Fruit fly (Drosophila melanogaster): ENCODE results near the gene CG6204.

Gene CG6204

DNA sequence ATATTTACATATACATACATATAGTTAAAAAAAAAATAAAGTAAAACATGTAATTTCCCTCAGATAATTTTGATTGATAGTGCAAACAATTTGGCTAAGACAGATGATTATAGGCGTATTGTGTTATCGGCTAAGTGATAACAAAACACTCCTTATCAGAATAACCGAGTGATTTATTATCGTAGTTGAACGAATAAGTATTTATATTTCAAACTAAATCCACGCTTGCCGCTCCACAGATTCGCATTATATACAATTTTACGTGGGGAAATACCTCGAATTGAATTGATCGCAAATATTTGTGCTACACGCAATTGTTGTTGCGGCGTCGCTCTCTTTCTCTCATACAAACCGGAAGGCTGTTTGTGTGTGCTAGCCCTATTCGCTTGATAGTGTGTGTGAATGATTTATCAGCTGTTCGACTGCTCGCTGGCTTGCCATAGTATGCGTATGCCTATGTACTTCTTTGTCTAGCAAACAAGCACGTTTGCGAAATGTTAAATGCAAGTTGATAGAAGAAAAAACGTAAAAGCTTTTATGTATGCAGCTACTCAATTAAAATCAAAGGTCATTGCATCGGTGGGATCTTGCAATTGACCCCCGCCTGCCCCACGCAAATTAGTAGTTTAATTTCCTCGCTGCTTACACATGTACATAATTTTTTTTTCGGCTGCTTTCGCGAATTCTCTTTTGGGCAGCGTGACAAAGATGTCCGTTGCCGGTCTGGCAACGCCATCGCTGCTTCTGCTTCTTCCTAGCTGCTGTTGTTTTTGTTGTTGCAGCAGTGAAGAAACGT lies 39.9 kb downstream of the CG6204 start (continued):
- no peak for TF ChIP-seq Hand (GFP tag; optimal IDR thresholded peaks at IDR 0.05)
- no peak for TF ChIP-seq tio (GFP tag; optimal IDR thresholded peaks at IDR 0.05)
- no peak for TF ChIP-seq lmd (GFP tag; IDR thresholded peaks at IDR 0.05)
- TF ChIP-seq Eip74EF (GFP tag; optimal IDR thresholded peaks at IDR 0.05) = no peak
- 0 out of 2 replicates have a peak, but pooled peaks have one; percentile 37 for TF ChIP-seq vvl (GFP tag; IDR thresholded peaks at IDR 0.05)
- TF ChIP-seq CG17912 (GFP tag; optimal IDR thresholded peaks at IDR 0.05) = no peak
- TF ChIP-seq CG12155 (GFP tag; optimal IDR thresholded peaks at IDR 0.05) = peak; percentile 76
- no peak for TF ChIP-seq Aef1 (GFP tag; IDR thresholded peaks at IDR 0.05)
- no peak for TF ChIP-seq MBD-R2 (GFP tag; IDR thresholded peaks at IDR 0.05)
- no peak for TF ChIP-seq Atf6 (GFP tag; IDR thresholded peaks at IDR 0.05)
- TF ChIP-seq sisA (GFP tag; IDR thresholded peaks at IDR 0.05) = no peak
- TF ChIP-seq MTF-1 (GFP tag; optimal IDR thresholded peaks at IDR 0.05; ENCODE audit: borderline replicate concordance) = no peak
- TF ChIP-seq CG4707 (GFP tag; optimal IDR thresholded peaks at IDR 0.05) = no peak
- no peak for TF ChIP-seq Xbp1 (GFP tag; optimal IDR thresholded peaks at IDR 0.05)
- no peak for TF ChIP-seq CG6654 (GFP tag; optimal IDR thresholded peaks at IDR 0.05)
- TF ChIP-seq pfk (GFP tag; optimal IDR thresholded peaks at IDR 0.05) = no peak
- TF ChIP-seq hth (optimal IDR thresholded peaks at IDR 0.05) = no peak
- peak; percentile 18 for TF ChIP-seq CG6765 (GFP tag; optimal IDR thresholded peaks at IDR 0.05)
- peak; percentile 24 for TF ChIP-seq repo (GFP tag; optimal IDR thresholded peaks at IDR 0.05)
- TF ChIP-seq CG34224 (GFP tag; IDR thresholded peaks at IDR 0.05; ENCODE audit: partially characterized antibody) = no peak
- TF ChIP-seq trh (GFP tag; optimal IDR thresholded peaks at IDR 0.05) = no peak
- no peak for TF ChIP-seq dmrt11E (tag; optimal IDR thresholded peaks at IDR 0.05)
- TF ChIP-seq CG10321 (GFP tag; IDR thresholded peaks at IDR 0.05) = no peak
- TF ChIP-seq Antp (GFP tag; optimal IDR thresholded peaks at IDR 0.05) = no peak
- no peak for TF ChIP-seq CG4282 (GFP tag; optimal IDR thresholded peaks at IDR 0.05)
- no peak for TF ChIP-seq Nf-YB (GFP tag; optimal IDR thresholded peaks at IDR 0.05)
- no peak for TF ChIP-seq CG4820 (GFP tag; optimal IDR thresholded peaks at IDR 0.05)
- no peak for TF ChIP-seq PHDP (tag; optimal IDR thresholded peaks at IDR 0.05)
- TF ChIP-seq Stat92E (GFP tag; optimal IDR thresholded peaks at IDR 0.05) = no peak
- peak; percentile 12; the same call in 1 of the 2 replicates for TF ChIP-seq CG13287 (GFP tag; IDR thresholded peaks at IDR 0.05; ENCODE audit: partially characterized antibody)
- TF ChIP-seq Side (GFP tag; optimal IDR thresholded peaks at IDR 0.05) = no peak
- no peak for TF ChIP-seq tap (tag; optimal IDR thresholded peaks at IDR 0.05)
- no peak for TF ChIP-seq CG2116 (GFP tag; optimal IDR thresholded peaks at IDR 0.05)
- TF ChIP-seq CG10274 (GFP tag; optimal IDR thresholded peaks at IDR 0.05) = no peak
- TF ChIP-seq Atf3 (GFP tag; optimal IDR thresholded peaks at IDR 0.05) = no peak
- TF ChIP-seq CG4360 (GFP tag; IDR thresholded peaks at IDR 0.05) = peak; percentile 84
- no peak for TF ChIP-seq CG6854 (GFP tag; optimal IDR thresholded peaks at IDR 0.05)
- TF ChIP-seq bsh (GFP tag; optimal IDR thresholded peaks at IDR 0.05) = no peak
- TF ChIP-seq CG12219 (GFP tag; optimal IDR thresholded peaks at IDR 0.05) = no peak
- TF ChIP-seq CG6689 (GFP tag; IDR thresholded peaks at IDR 0.05) = 0 out of 2 replicates have a peak, but pooled peaks have one; percentile 42
- TF ChIP-seq kni (GFP tag; optimal IDR thresholded peaks at IDR 0.05) = no peak
- TF ChIP-seq abd-A (tag; optimal IDR thresholded peaks at IDR 0.05) = no peak
- no peak for TF ChIP-seq zfh2 (GFP tag; optimal IDR thresholded peaks at IDR 0.05)
- no peak for TF ChIP-seq insv (GFP tag; optimal IDR thresholded peaks at IDR 0.05)
- TF ChIP-seq CG3838 (GFP tag; optimal IDR thresholded peaks at IDR 0.05) = no peak
- TF ChIP-seq ham (GFP tag; IDR thresholded peaks at IDR 0.05) = no peak
- TF ChIP-seq Gsc (GFP tag; IDR thresholded peaks at IDR 0.05) = no peak
- TF ChIP-seq cg (GFP tag; optimal IDR thresholded peaks at IDR 0.05) = peak; percentile 78
- no peak for TF ChIP-seq croc (GFP tag; conservative IDR thresholded peaks at IDR 0.05)
